Fruit fly (Drosophila melanogaster) whole organism, embryonic: Measurements from ENCODE around the gene CG11999.

Experiments used
- CG10979 ChIP-seq: fragments of 200-800 bp; sonication (Bioruptor generic); optimal IDR thresholded peaks from 2 replicates; lab custom pipeline; 2018; ENCODE audit warnings: missing biosample characterization, mild to moderate bottlenecking, missing genetic modification characterization, moderate library complexity
- CG11456 ChIP-seq: fragments of 200-800 bp; sonication (Bioruptor generic); IDR thresholded peaks from 3 replicates; pipeline ENCODE4 v1.3.6; 2022; ENCODE audit warnings: missing biosample characterization, missing genetic modification characterization
- CG11723 ChIP-seq: fragments of 200-800 bp; sonication (Bioruptor generic); optimal IDR thresholded peaks from 2 replicates; lab custom pipeline; 2017; ENCODE audit warnings: missing biosample characterization, mild to moderate bottlenecking, missing genetic modification characterization
- CG1233 ChIP-seq: fragments of 200-800 bp; sonication (Bioruptor generic); optimal IDR thresholded peaks from 4 replicates; lab custom pipeline; 2018; ENCODE audit warnings: missing biosample characterization, mild to moderate bottlenecking, missing genetic modification characterization
- CG17385 ChIP-seq: fragments of 200-800 bp; sonication (Bioruptor generic); optimal IDR thresholded peaks from 3 replicates; lab custom pipeline; 2018; ENCODE audit warnings: missing biosample characterization, mild to moderate bottlenecking, missing genetic modification characterization
- CG2120 ChIP-seq: fragments of 200-800 bp; sonication (Bioruptor generic); optimal IDR thresholded peaks from 3 replicates; lab custom pipeline; 2016; ENCODE audit warnings: missing biosample characterization, missing genetic modification characterization
- CG31224 ChIP-seq: fragments of 200-800 bp; sonication (Bioruptor generic); IDR thresholded peaks from 2 replicates; pipeline ENCODE4 v1.3.6; 2022; ENCODE audit warnings: missing biosample characterization, missing genetic modification characterization
- CG3163 ChIP-seq: fragments of 200-800 bp; sonication (Bioruptor generic); optimal IDR thresholded peaks from 3 replicates; lab custom pipeline; 2016; ENCODE audit warnings: missing biosample characterization, missing genetic modification characterization
- CG33213 ChIP-seq: fragments of 200-800 bp; sonication (Bioruptor generic); optimal IDR thresholded peaks from 3 replicates; lab custom pipeline; 2016; ENCODE audit warnings: missing biosample characterization, missing genetic modification characterization
- CG6175 ChIP-seq: fragments of 200-800 bp; sonication (Bioruptor generic); IDR thresholded peaks from 3 replicates; pipeline ENCODE4 v1.3.6; 2022; ENCODE audit warnings: missing biosample characterization, missing genetic modification characterization
- CG7745 ChIP-seq: fragments of 200-800 bp; sonication (Bioruptor generic); optimal IDR thresholded peaks from 2 replicates; lab custom pipeline; 2018; ENCODE audit warnings: missing biosample characterization, mild to moderate bottlenecking, missing genetic modification characterization, moderate library complexity
- CG7987 ChIP-seq: fragments of 200-800 bp; sonication (Bioruptor generic); optimal IDR thresholded peaks from 2 replicates; lab custom pipeline; 2018; ENCODE audit warnings: missing biosample characterization, mild to moderate bottlenecking, missing genetic modification characterization, moderate library complexity
- CG8765 ChIP-seq: fragments of 200-800 bp; sonication (Bioruptor generic); IDR thresholded peaks from 2 replicates; pipeline ENCODE4 v1.3.6; 2022; ENCODE audit warnings: missing biosample characterization, missing genetic modification characterization
- CG9876 ChIP-seq: fragments of 200-800 bp; sonication (Bioruptor generic); optimal IDR thresholded peaks from 2 replicates; lab custom pipeline; 2016; ENCODE audit warnings: missing biosample characterization, missing genetic modification characterization
- CkIIα-i1 ChIP-seq: fragments of 200-800 bp; sonication (Bioruptor generic); IDR thresholded peaks from 2 replicates; pipeline ENCODE4 v1.3.6; 2022; ENCODE audit warnings: missing biosample characterization, missing genetic modification characterization
- D ChIP-seq, 2 experiments: fragments of 200-800 bp in 1 of 2; fragments of >200 bp in 1 of 2; sonication (Bioruptor generic) in 1 of 2; optimal IDR thresholded peaks; 2 replicates in 1 of 2; 3 replicates in 1 of 2; lab custom pipeline; 2017; ENCODE audit warnings: mild to moderate bottlenecking in 1 of 2, missing biosample characterization in 1 of 2, missing genetic modification characterization in 1 of 2, missing genetic modification reagents in 1 of 2
- Doc3 ChIP-seq: fragments of 200-800 bp; sonication (Bioruptor generic); IDR thresholded peaks from 3 replicates; pipeline ENCODE4 v1.3.6; 2022; ENCODE audit warnings: missing biosample characterization, missing genetic modification characterization; ENCODE audit not compliant: partially characterized antibody
- E2f2 ChIP-seq: fragments of 200-800 bp; sonication (Bioruptor generic); IDR thresholded peaks from 2 replicates; pipeline ENCODE4 v1.3.6; 2022; ENCODE audit warnings: missing biosample characterization, missing genetic modification characterization
- Elba2 ChIP-seq: fragments of 200-800 bp; sonication (Bioruptor generic); optimal IDR thresholded peaks from 3 replicates; lab custom pipeline; 2016; ENCODE audit warnings: missing biosample characterization, missing genetic modification characterization
- Gsc ChIP-seq: fragments of 200-800 bp; sonication (Bioruptor generic); IDR thresholded peaks from 2 replicates; pipeline ENCODE4 v1.3.6; 2022; ENCODE audit warnings: missing biosample characterization, missing genetic modification characterization
- Hsf ChIP-seq: fragments of 200-800 bp; sonication (Bioruptor generic); optimal IDR thresholded peaks from 3 replicates; lab custom pipeline; 2016; ENCODE audit warnings: missing biosample characterization, missing genetic modification characterization
- Jarid2 ChIP-seq: fragments of 200-800 bp; sonication (Bioruptor generic); optimal IDR thresholded peaks from 3 replicates; lab custom pipeline; 2017; ENCODE audit warnings: mild to moderate bottlenecking, missing biosample characterization, missing genetic modification reagents, missing genetic modification characterization
- Lhr ChIP-seq: fragments of 200-800 bp; sonication (Bioruptor generic); optimal IDR thresholded peaks from 3 replicates; lab custom pipeline; 2017; ENCODE audit warnings: mild to moderate bottlenecking, missing biosample characterization, missing genetic modification reagents, missing genetic modification characterization
- Mrtf ChIP-seq: fragments of 200-800 bp; sonication (Bioruptor generic); IDR thresholded peaks from 3 replicates; pipeline ENCODE4 v1.3.6; 2022; ENCODE audit warnings: missing biosample characterization, missing genetic modification characterization
- Opbp ChIP-seq: fragments of 200-800 bp; sonication (Bioruptor generic); IDR thresholded peaks from 3 replicates; pipeline ENCODE4 v1.3.6; 2022; ENCODE audit warnings: missing biosample characterization, missing genetic modification characterization; ENCODE audit not compliant: partially characterized antibody
- Ravus ChIP-seq: fragments of 200-800 bp; sonication (Bioruptor generic); IDR thresholded peaks from 2 replicates; pipeline ENCODE4 v1.3.6; 2022; ENCODE audit warnings: missing biosample characterization, missing genetic modification characterization
- Sox100B ChIP-seq: fragments of 200-800 bp; sonication (Bioruptor generic); optimal IDR thresholded peaks from 3 replicates; lab custom pipeline; 2018; ENCODE audit warnings: missing biosample characterization, mild to moderate bottlenecking, missing genetic modification characterization
- Taf1 ChIP-seq: fragments of 200-800 bp; sonication (Bioruptor generic); IDR thresholded peaks from 2 replicates; pipeline ENCODE4 v1.3.6; 2022; ENCODE audit warnings: missing biosample characterization, missing genetic modification characterization
- YL-1 ChIP-seq: fragments of 200-800 bp; sonication (Bioruptor generic); optimal IDR thresholded peaks from 3 replicates; lab custom pipeline; 2017; ENCODE audit warnings: missing biosample characterization, mild to moderate bottlenecking, missing genetic modification characterization
- ato ChIP-seq: fragments of 200-800 bp; sonication (Bioruptor generic); IDR thresholded peaks from 2 replicates; pipeline ENCODE4 v1.3.6; 2022; ENCODE audit warnings: missing biosample characterization, missing genetic modification characterization; ENCODE audit not compliant: partially characterized antibody
- br ChIP-seq: fragments of >200 bp; optimal IDR thresholded peaks from 2 replicates; lab custom pipeline; 2017
- dysf ChIP-seq: fragments of 200-800 bp; sonication (Bioruptor generic); IDR thresholded peaks from 3 replicates; pipeline ENCODE4 v1.3.6; 2022; ENCODE audit warnings: missing biosample characterization, missing genetic modification characterization
- eve ChIP-seq, 2 experiments: fragments of >200 bp; optimal IDR thresholded peaks; 2 replicates each; lab custom pipeline; 2017; ENCODE audit warnings: missing biosample characterization in 2 of 2, missing genetic modification characterization in 2 of 2
- exex ChIP-seq: fragments of 200-800 bp; sonication (Bioruptor generic); optimal IDR thresholded peaks from 4 replicates; lab custom pipeline; 2018; ENCODE audit warnings: missing biosample characterization, mild to moderate bottlenecking, missing genetic modification characterization, moderate library complexity
- kay ChIP-seq: fragments of 200-800 bp; sonication (Bioruptor generic); optimal IDR thresholded peaks from 2 replicates; lab custom pipeline; 2016; ENCODE audit warnings: missing biosample characterization, missing genetic modification characterization
- ken ChIP-seq: fragments of 200-800 bp; sonication (Bioruptor generic); IDR thresholded peaks from 3 replicates; pipeline ENCODE4 v1.3.6; 2022; ENCODE audit warnings: missing biosample characterization, missing genetic modification characterization
- maf-S ChIP-seq: fragments of 200-800 bp; sonication (Bioruptor generic); optimal IDR thresholded peaks from 2 replicates; lab custom pipeline; 2016; ENCODE audit warnings: missing biosample characterization, missing genetic modification characterization
- nerfin-1 ChIP-seq: fragments of 200-800 bp; sonication (Bioruptor generic); optimal IDR thresholded peaks from 3 replicates; lab custom pipeline; 2019; ENCODE audit warnings: missing biosample characterization, mild to moderate bottlenecking, missing genetic modification characterization, moderate library complexity
- oc ChIP-seq: fragments of 200-800 bp; sonication (Bioruptor generic); optimal IDR thresholded peaks from 2 replicates; lab custom pipeline; 2018; ENCODE audit warnings: missing biosample characterization, mild to moderate bottlenecking, missing genetic modification characterization, moderate library complexity
- peb ChIP-seq: fragments of 200-800 bp; sonication (Bioruptor generic); IDR thresholded peaks from 2 replicates; pipeline ENCODE4 v1.3.6; 2022; ENCODE audit warnings: missing biosample characterization, missing genetic modification characterization
- pita ChIP-seq: fragments of 200-800 bp; sonication (Bioruptor generic); optimal IDR thresholded peaks from 2 replicates; lab custom pipeline; 2017; ENCODE audit warnings: missing biosample characterization, mild to moderate bottlenecking, missing genetic modification characterization
- rib ChIP-seq: fragments of 200-800 bp; sonication (Bioruptor generic); IDR thresholded peaks from 2 replicates; pipeline ENCODE4 v1.3.6; 2022; ENCODE audit warnings: missing biosample characterization, missing genetic modification characterization
- slp2 ChIP-seq: fragments of 200-800 bp; sonication (Bioruptor generic); optimal IDR thresholded peaks from 2 replicates; lab custom pipeline; 2016; ENCODE audit warnings: missing biosample characterization, missing genetic modification characterization
- tgo ChIP-seq: fragments of 200-800 bp; sonication (Bioruptor generic); IDR thresholded peaks from 3 replicates; pipeline ENCODE4 v1.3.6; 2022; ENCODE audit warnings: missing biosample characterization, missing genetic modification characterization
- toy ChIP-seq: fragments of 200-800 bp; sonication (Bioruptor generic); IDR thresholded peaks from 2 replicates; pipeline ENCODE4 v1.3.6; 2022; ENCODE audit warnings: missing biosample characterization, missing genetic modification characterization
- unc-4 ChIP-seq: fragments of 200-800 bp; sonication (Bioruptor generic); IDR thresholded peaks from 2 replicates; pipeline ENCODE4 v1.3.6; 2022; ENCODE audit warnings: missing biosample characterization, missing genetic modification characterization; ENCODE audit not compliant: partially characterized antibody
- unpg ChIP-seq: fragments of 200-800 bp; sonication (Bioruptor generic); optimal IDR thresholded peaks from 3 replicates; lab custom pipeline; 2018; ENCODE audit warnings: missing biosample characterization, mild to moderate bottlenecking, missing genetic modification characterization, moderate library complexity
- vfl ChIP-seq: fragments of 200-800 bp; sonication (Bioruptor generic); optimal IDR thresholded peaks from 2 replicates; lab custom pipeline; 2016; ENCODE audit warnings: missing biosample characterization, missing genetic modification characterization
- wor ChIP-seq: fragments of 200-800 bp; sonication (Bioruptor generic); IDR thresholded peaks from 2 replicates; pipeline ENCODE4 v1.3.6; 2022; ENCODE audit warnings: missing biosample characterization, missing genetic modification characterization
- z ChIP-seq: fragments of 200-800 bp; sonication (Bioruptor generic); IDR thresholded peaks from 3 replicates; pipeline ENCODE4 v1.3.6; 2022; ENCODE audit warnings: missing biosample characterization, missing genetic modification characterization

The CG11999 gene

dm6 chr3R:5319059-5319785 lies 35.3 kb downstream of the CG11999 start (continued):
- TF ChIP-seq Doc3 (GFP tag; lab: Robert Waterston, UW) (no peak), slp2 (no peak), z (0 out of 3 replicates have a peak, but pooled peaks have one; percentile 42), ato (no peak), vfl (GFP tag; lab: Kevin White, UChicago) (no peak), CG11456 (no peak), pita (GFP tag; lab: Kevin White, UChicago) (no peak), rib (no peak), eve (GFP tag; optimal IDR thresholded peaks at IDR 0.05; lab: Kevin White, UChicago) (peak in 1 of 2 experiments; percentile 57), Jarid2 (GFP tag; lab: Kevin White, UChicago) (no peak), wor (GFP tag; lab: Robert Waterston, UW) (no peak), Elba2 (no peak), peb (GFP tag; lab: Robert Waterston, UW) (no peak), Ravus (no peak), CG3163 (no peak), exex (tag; lab: Kevin White, UChicago) (peak; percentile 15), CG17385 (GFP tag; lab: Kevin White, UChicago) (no peak), unpg (GFP tag; lab: Kevin White, UChicago) (peak; percentile 50), Sox100B (GFP tag; lab: Kevin White, UChicago) (peak; percentile 50), CG8765 (no peak), CG33213 (GFP tag; lab: Kevin White, UChicago) (no peak), YL-1 (GFP tag; lab: Kevin White, UChicago) (peak; percentile 21), oc (tag; lab: Kevin White, UChicago) (peak; percentile 75), kay (GFP tag; lab: Kevin White, UChicago) (peak; percentile 24), Lhr (GFP tag; lab: Kevin White, UChicago) (peak; percentile 56), Gsc (no peak), CG1233 (peak; percentile 46), toy (no peak), ken (GFP tag; lab: Robert Waterston, UW) (0 out of 3 replicates have a peak, but pooled peaks have one; percentile 29), maf-S (GFP tag; lab: Kevin White, UChicago) (no peak), Opbp (GFP tag; lab: Robert Waterston, UW) (no peak), CG11723 (no peak), CG2120 (peak; percentile 30), nerfin-1 (tag; lab: Kevin White, UChicago) (peak; percentile 36), br (lab: Kevin White, UChicago) (no peak), Mrtf (GFP tag; lab: Robert Waterston, UW) (no peak), Taf1 (no peak), CG6175 (GFP tag; lab: Robert Waterston, UW) (no peak), E2f2 (GFP tag; lab: Robert Waterston, UW) (no peak), tgo (GFP tag; lab: Robert Waterston, UW) (no peak), dysf (no peak), CG7987 (GFP tag; lab: Kevin White, UChicago) (peak; percentile 34), CG9876 (GFP tag; lab: Kevin White, UChicago) (no peak), D (optimal IDR thresholded peaks at IDR 0.05; lab: Kevin White, UChicago) (no peak), D (GFP tag; optimal IDR thresholded peaks at IDR 0.05; lab: Kevin White, UChicago) (peak; percentile 58), CG7745 (peak; percentile 85), unc-4 (GFP tag; lab: Robert Waterston, UW) (no peak), Hsf (GFP tag; lab: Kevin White, UChicago) (peak; percentile 0), CkIIα-i1 (GFP tag; lab: Robert Waterston, UW) (no peak), CG10979 (tag; lab: Kevin White, UChicago) (peak; percentile 31), CG31224 (GFP tag; lab: Robert Waterston, UW) (no peak)
